Fruit fly (Drosophila melanogaster): Measurements from ENCODE around the gene Cog4.
A peak's percentile ranks its signal among the peaks of the same experiment; 100 is the strongest.

The Cog4 gene

DNA sequence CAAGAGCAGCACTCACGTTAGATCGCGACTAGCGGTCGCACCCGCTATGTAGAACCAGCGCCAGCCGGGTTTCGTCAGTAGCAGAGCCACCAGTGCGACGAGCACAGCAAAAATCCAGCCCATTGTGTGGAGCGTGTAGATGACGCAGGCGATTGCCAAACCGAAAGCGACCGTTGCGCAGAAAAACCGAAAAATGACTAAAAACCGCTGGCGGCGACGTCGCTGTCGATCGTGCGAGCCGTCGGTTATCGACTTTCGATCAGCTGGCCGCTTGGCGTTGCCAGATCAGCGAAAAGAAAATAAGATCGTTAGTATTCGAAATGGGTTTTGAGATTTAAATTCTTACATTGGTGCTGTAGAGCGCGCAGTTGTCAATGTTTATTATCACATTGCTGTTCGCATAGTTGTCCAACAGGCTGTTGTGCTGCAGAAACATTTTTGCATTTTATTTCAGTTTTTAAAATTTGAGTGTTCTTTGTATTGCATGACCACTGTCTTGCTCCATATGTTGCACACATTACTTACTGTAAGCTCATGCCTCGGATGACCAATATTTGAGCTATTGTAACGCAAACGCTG is 28.1 kb upstream of the Cog4 start (continued):
- no peak for TF ChIP-seq Hmx (GFP tag; optimal IDR thresholded peaks at IDR 0.05)
- TF ChIP-seq cato (GFP tag; optimal IDR thresholded peaks at IDR 0.05; ENCODE audit: borderline replicate concordance) = no peak
- TF ChIP-seq Opbp (GFP tag; IDR thresholded peaks at IDR 0.05; ENCODE audit: partially characterized antibody) = peak; percentile 60; the same call in 2 of the 3 replicates
- TF ChIP-seq CG15479 (GFP tag; optimal IDR thresholded peaks at IDR 0.05) = peak; percentile 6
- TF ChIP-seq amos (GFP tag; IDR thresholded peaks at IDR 0.05; ENCODE audit: partially characterized antibody) = peak; percentile 43; the same call in 1 of the 2 replicates
- TF ChIP-seq MESR4 (GFP tag; optimal IDR thresholded peaks at IDR 0.05) = peak; percentile 22
- TF ChIP-seq B-H1 (GFP tag; IDR thresholded peaks at IDR 0.05) = peak; percentile 12; the same call in 1 of the 3 replicates
- TF ChIP-seq CkIIα-i1 (GFP tag; IDR thresholded peaks at IDR 0.05) = no peak
- no peak for TF ChIP-seq CG3847 (GFP tag; IDR thresholded peaks at IDR 0.05)
- TF ChIP-seq tap (tag; optimal IDR thresholded peaks at IDR 0.05) = no peak
- TF ChIP-seq CG17802 (tag; optimal IDR thresholded peaks at IDR 0.05) = no peak
- no peak for TF ChIP-seq CG8290 (GFP tag; optimal IDR thresholded peaks at IDR 0.05)
- TF ChIP-seq CG8290 (tag; optimal IDR thresholded peaks at IDR 0.05) = peak in 1 of 2 experiments; percentile 35
- TF ChIP-seq CG14710 (tag; optimal IDR thresholded peaks at IDR 0.05) = peak; percentile 38
- no peak for TF ChIP-seq CG5953 (GFP tag; IDR thresholded peaks at IDR 0.05)
- no peak for TF ChIP-seq CG33557 (GFP tag; optimal IDR thresholded peaks at IDR 0.05)
- no peak for TF ChIP-seq Gug (GFP tag; IDR thresholded peaks at IDR 0.05)
- peak; percentile 35 for TF ChIP-seq CG2678 (tag; optimal IDR thresholded peaks at IDR 0.05)
- no peak for TF ChIP-seq otp (GFP tag; IDR thresholded peaks at IDR 0.05)
- peak; percentile 23; the same call in 1 of the 3 replicates for TF ChIP-seq tgo (GFP tag; IDR thresholded peaks at IDR 0.05)
- no peak for TF ChIP-seq CG8478 (optimal IDR thresholded peaks at IDR 0.05)
- peak; percentile 69 for TF ChIP-seq Dref (GFP tag; IDR thresholded peaks at IDR 0.05)
- no peak for TF ChIP-seq p53 (GFP tag; optimal IDR thresholded peaks at IDR 0.05)
- peak; percentile 23 for TF ChIP-seq CG17568 (GFP tag; optimal IDR thresholded peaks at IDR 0.05)
- no peak for TF ChIP-seq CG15514 (GFP tag; optimal IDR thresholded peaks at IDR 0.05)
- peak; percentile 12 for TF ChIP-seq unpg (GFP tag; optimal IDR thresholded peaks at IDR 0.05)
- no peak for TF ChIP-seq so (GFP tag; IDR thresholded peaks at IDR 0.05)
- peak; percentile 15 to 54 for TF ChIP-seq bsh (GFP tag; optimal IDR thresholded peaks at IDR 0.05)
- peak; percentile 35 for TF ChIP-seq CG32767 (GFP tag; IDR thresholded peaks at IDR 0.05)
- peak; percentile 0 for TF ChIP-seq chn (GFP tag; optimal IDR thresholded peaks at IDR 0.05)
- no peak for TF ChIP-seq Doc2 (GFP tag; IDR thresholded peaks at IDR 0.05)
- peak; percentile 33 for TF ChIP-seq CG1792 (GFP tag; optimal IDR thresholded peaks at IDR 0.05)
- no peak for TF ChIP-seq Fer2 (tag; optimal IDR thresholded peaks at IDR 0.05)
- peak; percentile 27 for TF ChIP-seq dmrt99B (tag; optimal IDR thresholded peaks at IDR 0.05)
- no peak for TF ChIP-seq stc (GFP tag; IDR thresholded peaks at IDR 0.05)
- peak; percentile 6 for TF ChIP-seq gcm (GFP tag; optimal IDR thresholded peaks at IDR 0.05)
- no peak for TF ChIP-seq D (optimal IDR thresholded peaks at IDR 0.05)
- no peak for TF ChIP-seq D (GFP tag; optimal IDR thresholded peaks at IDR 0.05)
- no peak for TF ChIP-seq CG6683 (GFP tag; optimal IDR thresholded peaks at IDR 0.05)
- peak; percentile 40 for TF ChIP-seq zfh2 (GFP tag; optimal IDR thresholded peaks at IDR 0.05)
- TF ChIP-seq CG34224 (GFP tag; IDR thresholded peaks at IDR 0.05; ENCODE audit: partially characterized antibody) = no peak
- TF ChIP-seq pzg (GFP tag; optimal IDR thresholded peaks at IDR 0.05) = peak; percentile 44
- no peak for TF ChIP-seq CG11723 (GFP tag; optimal IDR thresholded peaks at IDR 0.05)
- TF ChIP-seq onecut (GFP tag; IDR thresholded peaks at IDR 0.05) = no peak
- TF ChIP-seq chif (GFP tag; optimal IDR thresholded peaks at IDR 0.05) = peak; percentile 35 to 44
- TF ChIP-seq CHES-1-like (GFP tag; optimal IDR thresholded peaks at IDR 0.05) = no peak
- TF ChIP-seq CG4282 (GFP tag; optimal IDR thresholded peaks at IDR 0.05) = no peak
- TF ChIP-seq ems (GFP tag; optimal IDR thresholded peaks at IDR 0.05) = no peak
- peak; percentile 40 for TF ChIP-seq CoRest (tag; optimal IDR thresholded peaks at IDR 0.05)
- no peak for TF ChIP-seq CG1647 (GFP tag; optimal IDR thresholded peaks at IDR 0.05)
- TF ChIP-seq Blimp-1 (GFP tag; optimal IDR thresholded peaks at IDR 0.05) = no peak

Data from whole organism, embryonic.